Worm (Caenorhabditis elegans): ENCODE results near the gene aaim-1.

The aaim-1 gene

ce11 chrX:6593178-6593786 is 31.1 kb upstream of the aaim-1 start:
- TF ChIP-seq lin-14 (GFP tag; optimal IDR thresholded peaks at IDR 0.05) (peak; percentile 72), irx-1 (tag; optimal IDR thresholded peaks at IDR 0.05) (peak; percentile 58), elt-3 (tag; optimal IDR thresholded peaks at IDR 0.05) (peak in 1 of 6 experiments; percentile 74), fkh-4 (tag; optimal IDR thresholded peaks at IDR 0.05; ENCODE audit: borderline replicate concordance) (no peak), lin-35 (GFP tag; optimal IDR thresholded peaks at IDR 0.05) (peak; percentile 19 to 68), efl-1 (optimal IDR thresholded peaks at IDR 0.05) (peak; percentile 3 to 21), efl-1 (GFP tag; optimal IDR thresholded peaks at IDR 0.05 in 1 of 2) (peak in 1 of 2 experiments; percentile 6), lin-15B (tag; optimal IDR thresholded peaks at IDR 0.05) (no peak), snu-23 (GFP tag; optimal IDR thresholded peaks at IDR 0.05) (peak; percentile 85), ztf-11 (tag; optimal IDR thresholded peaks at IDR 0.05) (no peak), unc-98 (GFP tag; IDR thresholded peaks at IDR 0.05) (no peak), dpl-1 (GFP tag; optimal IDR thresholded peaks at IDR 0.05) (no peak), hpl-2 (GFP tag; optimal IDR thresholded peaks at IDR 0.05) (peak; percentile 14), sox-4 (tag; optimal IDR thresholded peaks at IDR 0.05) (no peak), fkh-10 (GFP tag; optimal IDR thresholded peaks at IDR 0.05) (peak; percentile 25), tbx-2 (tag; optimal IDR thresholded peaks at IDR 0.05) (peak; percentile 67), mab-9 (GFP tag; IDR thresholded peaks at IDR 0.05) (no peak), nhr-76 (tag; optimal IDR thresholded peaks at IDR 0.05) (no peak), isw-1 (GFP tag; IDR thresholded peaks at IDR 0.05) (no peak), mdl-1 (tag; optimal IDR thresholded peaks at IDR 0.05) (peak in 1 of 2 experiments; percentile 33), lin-13 (GFP tag; optimal IDR thresholded peaks at IDR 0.05) (no peak), nhr-237 (tag; optimal IDR thresholded peaks at IDR 0.05) (no peak), nhr-19 (GFP tag; conservative IDR thresholded peaks at IDR 0.05) (peak; percentile 76), nhr-77 (tag; optimal IDR thresholded peaks at IDR 0.05) (peak; percentile 60), dsc-1 (tag; optimal IDR thresholded peaks at IDR 0.05) (peak; percentile 79), nhr-85 (tag) (peak; percentile 77), hlh-4 (tag; optimal IDR thresholded peaks at IDR 0.05) (no peak), ces-1 (GFP tag; optimal IDR thresholded peaks at IDR 0.05) (no peak), swsn-7 (tag; optimal IDR thresholded peaks at IDR 0.05) (peak; percentile 76), nhr-47 (tag; optimal IDR thresholded peaks at IDR 0.05) (peak; percentile 77), mef-2 (tag; optimal IDR thresholded peaks at IDR 0.05) (no peak), ceh-88 (GFP tag; IDR thresholded peaks at IDR 0.05) (no peak), ets-5 (GFP tag; IDR thresholded peaks at IDR 0.05) (no peak), C04F5.9 (tag; optimal IDR thresholded peaks at IDR 0.05) (no peak), ztf-4 (tag; optimal IDR thresholded peaks at IDR 0.05) (peak; percentile 9), unc-130 (tag; optimal IDR thresholded peaks at IDR 0.05) (peak; percentile 13), nhr-20 (tag; optimal IDR thresholded peaks at IDR 0.05) (peak; percentile 71), sptf-1 (tag; optimal IDR thresholded peaks at IDR 0.05) (no peak), lsy-2 (tag; optimal IDR thresholded peaks at IDR 0.05) (peak; percentile 33 to 67), nhr-12 (tag; optimal IDR thresholded peaks at IDR 0.05) (no peak), rnt-1 (tag; optimal IDR thresholded peaks at IDR 0.05) (peak; percentile 64), blmp-1 (tag; optimal IDR thresholded peaks at IDR 0.05) (peak; percentile 20), sup-37 (GFP tag; optimal IDR thresholded peaks at IDR 0.05) (peak; percentile 25), egl-13 (tag; optimal IDR thresholded peaks at IDR 0.05) (no peak), unc-62 (GFP tag; optimal IDR thresholded peaks at IDR 0.05) (no peak), zag-1 (tag; optimal IDR thresholded peaks at IDR 0.05) (no peak), jun-1 (tag; optimal IDR thresholded peaks at IDR 0.05) (peak; percentile 37), alr-1 (tag; optimal IDR thresholded peaks at IDR 0.05; ENCODE audit: borderline replicate concordance) (no peak), nhr-90 (tag; optimal IDR thresholded peaks at IDR 0.05; ENCODE audit: poor library complexity) (peak; percentile 65), zip-4 (GFP tag; optimal IDR thresholded peaks at IDR 0.05) (peak; percentile 34), pag-3 (tag; optimal IDR thresholded peaks at IDR 0.05; ENCODE audit: borderline replicate concordance, insufficient read depth) (no peak), tlp-1 (tag; optimal IDR thresholded peaks at IDR 0.05) (no peak)

All from whole organism, L1 larva.